Fruit fly (Drosophila melanogaster): ENCODE data around the gene mkg-p.

dm6 chr3L:8371538-8371937 lies 33.5 kb downstream of the mkg-p start:
- TF ChIP-seq CG8478 (optimal IDR thresholded peaks at IDR 0.05) (no peak), usp (GFP tag; optimal IDR thresholded peaks at IDR 0.05) (no peak), Dll (optimal IDR thresholded peaks at IDR 0.05) (no peak), psq (optimal IDR thresholded peaks at IDR 0.05) (no peak)
